Worm (Caenorhabditis elegans): ENCODE measurements around the gene glb-2.

The glb-2 gene

DNA sequence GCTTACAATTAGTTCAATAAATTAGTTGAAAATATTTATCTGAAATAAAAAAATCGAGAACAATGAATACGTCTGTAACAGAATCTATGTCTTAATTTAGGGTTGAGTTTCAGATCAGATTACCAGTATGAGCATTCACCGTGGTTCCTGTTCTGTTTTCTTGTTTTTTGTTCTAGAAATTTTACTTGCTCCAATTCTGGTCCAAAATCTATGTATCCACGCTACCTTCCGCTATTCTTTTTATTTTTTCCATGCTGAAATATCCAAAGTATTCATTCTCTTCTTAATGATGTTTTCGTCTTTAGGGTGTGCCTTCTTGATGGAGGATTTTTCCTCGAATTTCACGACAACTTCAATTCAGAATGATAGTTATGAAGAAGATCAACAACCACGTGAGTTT, 42.3 kb upstream of the glb-2 start, which contains the start of gene npr-27:
npr-27 (plus strand) TSS at position 301 of the 400 bp plus-strand sequence.
- TF ChIP-seq nhr-237 (tag; optimal IDR thresholded peaks at IDR 0.05) (no peak), Y5F2A.4 (GFP tag; optimal IDR thresholded peaks at IDR 0.05) (no peak), rbr-2 (tag; optimal IDR thresholded peaks at IDR 0.05) (no peak), daf-16 (GFP tag; optimal IDR thresholded peaks at IDR 0.05) (no peak), daf-16 (tag; optimal IDR thresholded peaks at IDR 0.05) (no peak), tag-97 (GFP tag; IDR thresholded peaks at IDR 0.05) (no peak), lin-13 (GFP tag; optimal IDR thresholded peaks at IDR 0.05) (no peak), madf-5 (GFP tag; IDR thresholded peaks at IDR 0.05) (no peak), F37D6.2 (tag; optimal IDR thresholded peaks at IDR 0.05) (no peak), nhr-42 (GFP tag; IDR thresholded peaks at IDR 0.05) (no peak), php-3 (GFP tag; IDR thresholded peaks at IDR 0.05) (no peak)

DNA sequence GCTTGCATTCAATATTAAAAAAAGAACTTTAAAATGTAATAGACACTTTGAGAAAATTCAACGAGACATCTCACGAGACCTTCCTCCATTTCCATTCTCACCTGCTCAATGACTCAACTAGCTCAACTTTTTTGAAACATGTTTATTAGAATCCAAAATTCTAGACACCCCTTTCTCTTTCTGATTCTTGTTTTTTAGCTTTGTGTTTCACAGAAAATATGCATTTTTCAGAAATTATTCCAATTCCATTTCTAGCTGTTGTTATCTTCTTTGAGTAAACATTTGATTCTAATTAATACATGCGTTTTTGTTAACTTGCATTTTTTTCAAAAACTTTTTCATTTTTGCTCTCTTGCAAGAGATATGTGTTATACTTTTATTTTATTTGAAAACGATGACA, 38.4 kb upstream of the glb-2 start:
- no peak for TF ChIP-seq zag-1 (tag; optimal IDR thresholded peaks at IDR 0.05)
- TF ChIP-seq arid-1 (GFP tag; conservative IDR thresholded peaks at IDR 0.05): no peak
- no peak for TF ChIP-seq dmd-9 (GFP tag; IDR thresholded peaks at IDR 0.05)
- no peak for TF ChIP-seq lin-1 (GFP tag; IDR thresholded peaks at IDR 0.05)
- no peak for TF ChIP-seq lsy-2 (tag; optimal IDR thresholded peaks at IDR 0.05)
- TF ChIP-seq Y48G9A.11 (GFP tag; IDR thresholded peaks at IDR 0.05): no peak
- no peak for TF ChIP-seq T20F7.1 (GFP tag; optimal IDR thresholded peaks at IDR 0.05)
- TF ChIP-seq R02D3.7 (tag; optimal IDR thresholded peaks at IDR 0.05): no peak
- TF ChIP-seq mxl-3 (GFP tag; optimal IDR thresholded peaks at IDR 0.05): no peak
- no peak for TF ChIP-seq nhr-76 (tag; optimal IDR thresholded peaks at IDR 0.05)
- no peak for TF ChIP-seq Y75B8A.6 (GFP tag; IDR thresholded peaks at IDR 0.05)
- TF ChIP-seq set-16 (GFP tag; IDR thresholded peaks at IDR 0.05): no peak
- no peak for TF ChIP-seq nhr-77 (tag; optimal IDR thresholded peaks at IDR 0.05)

DNA sequence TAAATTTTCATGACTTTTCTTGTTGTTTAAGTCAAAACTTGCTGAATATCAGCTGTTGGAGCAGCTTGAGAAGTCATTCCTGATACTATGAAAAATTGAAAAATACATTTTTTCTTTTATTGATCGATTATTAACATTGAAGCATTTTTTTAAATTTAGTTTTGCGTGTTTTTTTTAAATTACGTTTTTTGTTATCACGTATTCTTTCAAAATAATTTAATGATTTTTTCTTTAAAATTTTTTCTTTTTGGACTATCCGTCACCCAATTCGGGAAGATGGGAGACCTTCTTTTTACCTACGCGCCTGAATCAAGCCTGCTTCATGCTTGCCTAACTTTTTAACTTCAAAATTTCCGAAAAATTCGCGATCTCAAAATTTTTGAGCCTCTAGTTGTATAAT, 31.1 kb upstream of the glb-2 start, which contains the start of gene F42C5.5:
F42C5.5 (minus strand) TSS at position 101 of the 400 bp plus-strand sequence.
- TF ChIP-seq F44E2.7 (GFP tag; IDR thresholded peaks at IDR 0.05) (no peak), egl-27 (tag; optimal IDR thresholded peaks at IDR 0.05) (no peak), php-3 (GFP tag; IDR thresholded peaks at IDR 0.05) (no peak), daf-8 (GFP tag; IDR thresholded peaks at IDR 0.05) (no peak), Y48G9A.11 (GFP tag; IDR thresholded peaks at IDR 0.05) (no peak), ztf-11 (tag; optimal IDR thresholded peaks at IDR 0.05) (no peak), mxl-3 (GFP tag; optimal IDR thresholded peaks at IDR 0.05) (no peak), daf-12 (tag; optimal IDR thresholded peaks at IDR 0.05) (no peak), hif-1 (tag; optimal IDR thresholded peaks at IDR 0.05) (no peak), nhr-10 (tag; optimal IDR thresholded peaks at IDR 0.05) (no peak), T26A8.4 (GFP tag; IDR thresholded peaks at IDR 0.05) (no peak), daf-19 (GFP tag; conservative IDR thresholded peaks at IDR 0.05) (no peak), lin-1 (GFP tag; IDR thresholded peaks at IDR 0.05) (no peak), lin-39 (tag; optimal IDR thresholded peaks at IDR 0.05) (no peak), nhr-41 (GFP tag; IDR thresholded peaks at IDR 0.05) (no peak), nhr-42 (GFP tag; IDR thresholded peaks at IDR 0.05) (no peak)

DNA sequence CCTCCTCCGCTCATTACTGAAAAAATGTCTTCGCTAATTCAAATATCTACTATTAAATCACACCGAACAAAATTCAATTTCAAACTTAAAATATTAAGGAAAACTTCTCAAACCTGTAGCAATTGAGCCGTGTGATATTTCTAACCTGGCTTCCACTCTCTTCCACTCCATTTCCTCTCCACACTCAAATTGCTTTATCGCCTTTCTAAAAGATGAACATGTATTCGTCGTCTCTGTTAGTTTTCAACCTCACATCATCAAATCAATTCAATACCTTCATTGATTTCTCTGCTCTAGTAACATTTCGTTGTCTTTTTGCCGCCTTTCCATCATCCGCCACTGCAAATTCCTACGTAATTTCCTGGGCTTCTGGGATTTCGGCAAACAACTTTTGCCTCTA, 28.9 kb upstream of the glb-2 start, which contains the start of gene F42C5.4:
F42C5.4 (minus strand) TSS at position 171 of the 400 bp plus-strand sequence.
- TF ChIP-seq ceh-62 (tag; optimal IDR thresholded peaks at IDR 0.05) (no peak), nhr-6 (tag; optimal IDR thresholded peaks at IDR 0.05) (no peak), D1046.2 (GFP tag; IDR thresholded peaks at IDR 0.05) (no peak), nhr-42 (GFP tag; IDR thresholded peaks at IDR 0.05) (no peak), tag-97 (GFP tag; IDR thresholded peaks at IDR 0.05) (no peak), aha-1 (tag) (peak; percentile 91), mep-1 (tag; optimal IDR thresholded peaks at IDR 0.05) (no peak)

Measured in whole organism, L4 larva.